Fruit fly (Drosophila melanogaster) whole organism, embryonic: ENCODE measurements around the gene qm.

ENCODE experiments used
- Adf1 ChIP-seq: fragments of 200-800 bp; sonication (Bioruptor generic); IDR thresholded peaks from 2 replicates; pipeline ENCODE4 v1.3.6; 2022; ENCODE audit warnings: missing biosample characterization, missing genetic modification characterization
- Awh ChIP-seq: fragments of 200-800 bp; sonication (Bioruptor generic); IDR thresholded peaks from 2 replicates; pipeline ENCODE4, ENCODE4 v1.3.6; 2022; ENCODE audit warnings: missing biosample characterization, missing genetic modification characterization
- BEAF-32 ChIP-seq: fragments of 200-800 bp; sonication (Bioruptor generic); optimal IDR thresholded peaks from 3 replicates; lab custom pipeline; 2017; ENCODE audit warnings: missing biosample characterization, missing genetic modification characterization, mild to moderate bottlenecking, moderate library complexity, missing genetic modification reagents
- CG12155 ChIP-seq: fragments of 200-800 bp; sonication (Bioruptor generic); optimal IDR thresholded peaks from 3 replicates; lab custom pipeline; 2016; ENCODE audit warnings: missing biosample characterization, missing genetic modification characterization
- CG12391 ChIP-seq: fragments of 200-800 bp; sonication (Bioruptor generic); optimal IDR thresholded peaks from 3 replicates; lab custom pipeline; 2018; ENCODE audit warnings: missing biosample characterization, mild to moderate bottlenecking, missing genetic modification characterization, moderate library complexity
- CG13296 ChIP-seq: fragments of 200-800 bp; sonication (Bioruptor generic); optimal IDR thresholded peaks from 3 replicates; lab custom pipeline; 2018; ENCODE audit warnings: missing biosample characterization, mild to moderate bottlenecking, missing genetic modification characterization
- CG13424 ChIP-seq: fragments of 200-800 bp; sonication (Bioruptor generic); optimal IDR thresholded peaks from 2 replicates; lab custom pipeline; 2019; ENCODE audit warnings: missing biosample characterization, mild to moderate bottlenecking, missing genetic modification characterization, moderate library complexity
- CG14860 ChIP-seq: fragments of 200-800 bp; sonication (Bioruptor generic); IDR thresholded peaks from 3 replicates; pipeline ENCODE4 v1.3.6; 2022; ENCODE audit warnings: missing biosample characterization, missing genetic modification characterization; ENCODE audit not compliant: partially characterized antibody
- CG15479 ChIP-seq: fragments of 200-800 bp; sonication (Bioruptor generic); optimal IDR thresholded peaks from 3 replicates; lab custom pipeline; 2019; ENCODE audit warnings: missing biosample characterization, mild to moderate bottlenecking, missing genetic modification characterization, moderate library complexity
- CG16815 ChIP-seq: fragments of 200-800 bp; sonication (Bioruptor generic); optimal IDR thresholded peaks from 3 replicates; lab custom pipeline; 2017; ENCODE audit warnings: missing biosample characterization, mild to moderate bottlenecking, missing genetic modification characterization
- CG17361 ChIP-seq: fragments of 200-800 bp; sonication (Bioruptor generic); IDR thresholded peaks from 3 replicates; pipeline ENCODE4 v1.3.6; 2022; ENCODE audit warnings: missing biosample characterization, missing genetic modification characterization
- CG18011 ChIP-seq: fragments of 200-800 bp; sonication (Bioruptor generic); optimal IDR thresholded peaks from 2 replicates; lab custom pipeline; 2017; ENCODE audit warnings: missing biosample characterization, missing genetic modification characterization, mild to moderate bottlenecking, moderate library complexity, missing genotype
- CG2120 ChIP-seq: fragments of 200-800 bp; sonication (Bioruptor generic); optimal IDR thresholded peaks from 3 replicates; lab custom pipeline; 2016; ENCODE audit warnings: missing biosample characterization, missing genetic modification characterization
- CG2889 ChIP-seq: fragments of 200-800 bp; sonication (Bioruptor generic); IDR thresholded peaks from 3 replicates; pipeline ENCODE4 v1.3.6; 2022; ENCODE audit warnings: missing biosample characterization, missing genetic modification characterization
- CG30020 ChIP-seq: fragments of 200-800 bp; optimal IDR thresholded peaks from 2 replicates; lab custom pipeline; 2019; ENCODE audit warnings: missing biosample characterization, mild to moderate bottlenecking, missing genetic modification characterization, moderate library complexity
- CG30403 ChIP-seq: fragments of 200-800 bp; sonication (Bioruptor generic); optimal IDR thresholded peaks from 3 replicates; lab custom pipeline; 2016; ENCODE audit warnings: missing biosample characterization, missing genetic modification characterization
- CG31224 ChIP-seq: fragments of 200-800 bp; sonication (Bioruptor generic); IDR thresholded peaks from 2 replicates; pipeline ENCODE4 v1.3.6; 2022; ENCODE audit warnings: missing biosample characterization, missing genetic modification characterization
- CG4820 ChIP-seq: fragments of 200-800 bp; sonication (Bioruptor generic); optimal IDR thresholded peaks from 3 replicates; lab custom pipeline; 2016; ENCODE audit warnings: missing biosample characterization, missing genetic modification characterization
- CG6683 ChIP-seq: fragments of 200-800 bp; sonication (Bioruptor generic); optimal IDR thresholded peaks from 2 replicates; lab custom pipeline; 2017; ENCODE audit warnings: missing biosample characterization, mild to moderate bottlenecking, missing genetic modification characterization, missing genetic modification reagents
- CG6765 ChIP-seq: fragments of 200-800 bp; sonication (Bioruptor generic); optimal IDR thresholded peaks from 3 replicates; lab custom pipeline; 2017; ENCODE audit warnings: missing biosample characterization, mild to moderate bottlenecking, missing genetic modification characterization
- CG7556 ChIP-seq: fragments of 200-800 bp; sonication (Bioruptor generic); optimal IDR thresholded peaks from 2 replicates; lab custom pipeline; 2017; ENCODE audit warnings: missing biosample characterization, mild to moderate bottlenecking, missing genetic modification characterization
- CG7987 ChIP-seq: fragments of 200-800 bp; sonication (Bioruptor generic); optimal IDR thresholded peaks from 2 replicates; lab custom pipeline; 2018; ENCODE audit warnings: missing biosample characterization, mild to moderate bottlenecking, missing genetic modification characterization, moderate library complexity
- CG8388 ChIP-seq: fragments of 200-800 bp; sonication (Bioruptor generic); optimal IDR thresholded peaks from 2 replicates; lab custom pipeline; 2019; ENCODE audit warnings: missing biosample characterization, mild to moderate bottlenecking, missing genetic modification characterization, moderate library complexity
- CkIIα-i1 ChIP-seq: fragments of 200-800 bp; sonication (Bioruptor generic); IDR thresholded peaks from 2 replicates; pipeline ENCODE4 v1.3.6; 2022; ENCODE audit warnings: missing biosample characterization, missing genetic modification characterization
- D19B ChIP-seq: fragments of 200-800 bp; sonication (Bioruptor generic); optimal IDR thresholded peaks from 2 replicates; lab custom pipeline; 2017; ENCODE audit warnings: missing biosample characterization, mild to moderate bottlenecking, missing genetic modification characterization
- Dfd ChIP-seq, 2 experiments: fragments of >200 bp; optimal IDR thresholded peaks; 2 replicates each; lab custom pipeline; 2017; ENCODE audit warnings: missing biosample characterization in 2 of 2, missing genetic modification characterization in 2 of 2
- Hsf ChIP-seq: fragments of 200-800 bp; sonication (Bioruptor generic); optimal IDR thresholded peaks from 3 replicates; lab custom pipeline; 2016; ENCODE audit warnings: missing biosample characterization, missing genetic modification characterization
- Kr ChIP-seq: fragments of 200-800 bp; sonication (Bioruptor generic); optimal IDR thresholded peaks from 2 replicates; lab custom pipeline; 2017; ENCODE audit warnings: missing biosample characterization, mild to moderate bottlenecking, missing genetic modification characterization
- Lhr ChIP-seq: fragments of 200-800 bp; sonication (Bioruptor generic); optimal IDR thresholded peaks from 3 replicates; lab custom pipeline; 2017; ENCODE audit warnings: mild to moderate bottlenecking, missing biosample characterization, missing genetic modification reagents, missing genetic modification characterization
- Myb ChIP-seq: fragments of 200-800 bp; sonication (Bioruptor generic); optimal IDR thresholded peaks from 2 replicates; lab custom pipeline; 2016; ENCODE audit warnings: missing biosample characterization, missing genetic modification characterization
- NC2β ChIP-seq: fragments of 200-800 bp; sonication (Bioruptor generic); optimal IDR thresholded peaks from 2 replicates; lab custom pipeline; 2016; ENCODE audit warnings: missing biosample characterization, missing genetic modification characterization
- Neu2 ChIP-seq: fragments of 200-800 bp; sonication (Bioruptor generic); optimal IDR thresholded peaks from 3 replicates; lab custom pipeline; 2016; ENCODE audit warnings: missing biosample characterization, missing genetic modification characterization, borderline replicate concordance
- Six4 ChIP-seq: fragments of 200-800 bp; sonication (Bioruptor generic); optimal IDR thresholded peaks from 2 replicates; lab custom pipeline; 2016; ENCODE audit warnings: missing biosample characterization, missing genetic modification characterization
- Trl ChIP-seq, 3 experiments: fragments of >200 bp in 2 of 3; fragments of 200-800 bp in 1 of 3; sonication (Bioruptor generic) in 1 of 3; optimal IDR thresholded peaks; 2 replicates in 1 of 3; 3 replicates in 2 of 3; lab custom pipeline; 2016 to 2017; ENCODE audit warnings: missing biosample characterization in 1 of 3, missing genetic modification characterization in 1 of 3
- Xbp1 ChIP-seq: fragments of 200-800 bp; sonication (Bioruptor generic); optimal IDR thresholded peaks from 3 replicates; lab custom pipeline; 2016; ENCODE audit warnings: missing biosample characterization, mild to moderate bottlenecking, missing genetic modification characterization
- cas ChIP-seq: fragments of 200-800 bp; sonication (Bioruptor generic); IDR thresholded peaks from 2 replicates; pipeline ENCODE4 v1.3.6; 2022; ENCODE audit warnings: missing biosample characterization, missing genetic modification characterization
- crc ChIP-seq: fragments of 200-800 bp; sonication (Bioruptor generic); optimal IDR thresholded peaks from 2 replicates; lab custom pipeline; 2016; ENCODE audit warnings: missing biosample characterization, missing genetic modification characterization
- dan ChIP-seq: fragments of 200-800 bp; sonication (Bioruptor generic); IDR thresholded peaks from 2 replicates; pipeline ENCODE4 v1.3.6; 2022; ENCODE audit warnings: missing biosample characterization, missing genetic modification characterization
- dm ChIP-seq: fragments of 200-800 bp; sonication (Bioruptor generic); optimal IDR thresholded peaks from 3 replicates; lab custom pipeline; 2016; ENCODE audit warnings: missing biosample characterization, missing genetic modification characterization
- gem ChIP-seq: fragments of 200-800 bp; sonication (Bioruptor generic); optimal IDR thresholded peaks from 2 replicates; lab custom pipeline; 2019; ENCODE audit warnings: missing biosample characterization, mild to moderate bottlenecking, missing genetic modification characterization, moderate library complexity
- inv ChIP-seq: fragments of 200-800 bp; sonication (Bioruptor generic); IDR thresholded peaks from 2 replicates; pipeline ENCODE4 v1.3.6; 2022; ENCODE audit warnings: missing biosample characterization, missing genetic modification characterization; ENCODE audit not compliant: partially characterized antibody
- kay ChIP-seq: fragments of 200-800 bp; sonication (Bioruptor generic); optimal IDR thresholded peaks from 2 replicates; lab custom pipeline; 2016; ENCODE audit warnings: missing biosample characterization, missing genetic modification characterization
- klu ChIP-seq: fragments of 200-800 bp; sonication (Bioruptor generic); IDR thresholded peaks from 2 replicates; pipeline ENCODE4 v1.3.6; 2022; ENCODE audit warnings: missing biosample characterization, missing genetic modification characterization
- mirr ChIP-seq: fragments of 200-800 bp; sonication (Bioruptor generic); optimal IDR thresholded peaks from 3 replicates; lab custom pipeline; 2018; ENCODE audit warnings: missing biosample characterization, mild to moderate bottlenecking, missing genetic modification characterization
- odd ChIP-seq: fragments of 200-800 bp; sonication (Bioruptor generic); optimal IDR thresholded peaks from 2 replicates; lab custom pipeline; 2017; ENCODE audit warnings: missing biosample characterization, mild to moderate bottlenecking, missing genetic modification characterization
- so ChIP-seq: fragments of 200-800 bp; sonication (Bioruptor generic); IDR thresholded peaks from 3 replicates; pipeline ENCODE4 v1.3.6; 2022; ENCODE audit warnings: missing biosample characterization, missing genetic modification characterization
- tap ChIP-seq: fragments of 200-800 bp; optimal IDR thresholded peaks from 3 replicates; lab custom pipeline; 2019; ENCODE audit warnings: missing biosample characterization, mild to moderate bottlenecking, missing genetic modification characterization, moderate library complexity
- tup ChIP-seq: fragments of 200-800 bp; sonication (Bioruptor generic); optimal IDR thresholded peaks from 2 replicates; lab custom pipeline; 2016; ENCODE audit warnings: missing biosample characterization, mild to moderate bottlenecking, missing genetic modification characterization, moderate library complexity
- usp ChIP-seq: fragments of >200 bp; optimal IDR thresholded peaks from 2 replicates; lab custom pipeline; 2017; ENCODE audit warnings: missing biosample characterization, missing genetic modification characterization

Gene qm

DNA sequence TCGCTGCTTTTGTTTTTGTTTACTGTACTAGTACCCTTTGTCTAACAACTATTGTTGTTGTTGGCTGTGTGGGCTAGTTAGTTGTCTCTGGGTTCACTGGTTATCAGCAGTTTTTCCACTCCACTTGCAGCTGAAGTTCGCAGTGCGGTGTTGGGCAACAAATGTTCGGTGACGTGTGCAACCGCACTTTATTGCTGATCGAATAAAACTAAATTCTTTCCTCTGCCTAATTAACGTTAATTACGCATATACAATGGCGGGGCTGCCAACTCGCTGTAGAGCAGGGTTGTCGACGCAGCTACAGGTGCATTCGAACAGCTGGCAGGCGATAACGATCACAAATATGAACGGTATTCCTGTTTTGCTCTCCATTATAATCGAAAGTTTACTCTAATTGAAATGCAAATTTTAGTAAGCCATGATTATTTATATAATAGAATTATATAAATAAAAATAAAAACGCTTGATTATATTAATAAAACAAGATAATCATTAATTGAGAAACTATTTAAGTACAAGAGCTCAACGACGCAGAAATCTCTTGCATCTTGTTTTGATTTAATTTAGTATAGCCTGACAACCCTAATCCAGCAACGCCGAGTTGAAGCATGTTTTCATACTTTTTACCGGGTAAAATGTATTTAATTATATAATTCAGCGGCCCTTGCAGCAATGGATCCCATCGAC, 19.4 kb upstream of the qm start, which contains the start of the genes mrva, CG42307 and mus312 (continued):
- TF ChIP-seq CG15479 (peak; percentile 27), tap (no peak), dm (GFP tag; lab: Kevin White, UChicago) (peak; percentile 24), gem (peak; percentile 96), CG18011 (GFP tag; lab: Kevin White, UChicago) (peak; percentile 57), CG6765 (GFP tag; lab: Kevin White, UChicago) (peak; percentile 89), Myb (GFP tag; lab: Kevin White, UChicago) (peak; percentile 1), CG7987 (GFP tag; lab: Kevin White, UChicago) (peak; percentile 31), kay (GFP tag; lab: Kevin White, UChicago) (peak; percentile 81), CG8388 (GFP tag; lab: Kevin White, UChicago) (peak; percentile 88), CG7556 (GFP tag; lab: Kevin White, UChicago) (peak; percentile 89), CG17361 (peak; percentile 96), D19B (GFP tag; lab: Kevin White, UChicago) (no peak), CG31224 (peak; percentile 78), CG30403 (peak; percentile 84), CG2120 (GFP tag; lab: Kevin White, UChicago) (peak; percentile 75), Neu2 (no peak), Six4 (peak; percentile 77), Kr (GFP tag; lab: Kevin White, UChicago) (no peak), Lhr (peak; percentile 62), dan (no peak), Xbp1 (GFP tag; lab: Kevin White, UChicago) (peak; percentile 86), cas (GFP tag; lab: Robert Waterston, UW) (peak; percentile 49; the same call in 1 of the 2 replicates), CG13424 (tag; lab: Kevin White, UChicago) (peak; percentile 97), mirr (GFP tag; lab: Kevin White, UChicago) (peak; percentile 65), usp (GFP tag; lab: Kevin White, UChicago) (no peak), crc (GFP tag; lab: Kevin White, UChicago) (no peak), inv (GFP tag; lab: Robert Waterston, UW) (no peak), CG6683 (GFP tag; lab: Kevin White, UChicago) (peak; percentile 78), CG12391 (tag; lab: Kevin White, UChicago) (peak; percentile 97), CG13296 (GFP tag; lab: Kevin White, UChicago) (peak; percentile 92), so (peak; percentile 87; the same call in 2 of the 3 replicates), CG16815 (peak; percentile 68), Dfd (GFP tag; optimal IDR thresholded peaks at IDR 0.05; lab: Kevin White, UChicago) (no peak), CkIIα-i1 (GFP tag; lab: Robert Waterston, UW) (no peak), Adf1 (peak; percentile 49), Awh (peak; percentile 73), CG2889 (GFP tag; lab: Robert Waterston, UW) (peak; percentile 71; the same call in 2 of the 3 replicates), Hsf (peak; percentile 60), NC2β (GFP tag; lab: Kevin White, UChicago) (no peak), Trl (optimal IDR thresholded peaks at IDR 0.05; lab: Kevin White, UChicago) (no peak), Trl (GFP tag; optimal IDR thresholded peaks at IDR 0.05; lab: Kevin White, UChicago) (peak; percentile 42), tup (GFP tag; lab: Kevin White, UChicago) (peak; percentile 42), odd (GFP tag; lab: Kevin White, UChicago) (peak; percentile 88), CG14860 (GFP tag; lab: Robert Waterston, UW) (no peak), CG30020 (peak; percentile 88), CG12155 (GFP tag; lab: Kevin White, UChicago) (peak; percentile 93), CG4820 (GFP tag; lab: Kevin White, UChicago) (peak; percentile 72), klu (GFP tag; lab: Robert Waterston, UW) (peak; percentile 56; the same call in 1 of the 2 replicates), BEAF-32 (GFP tag; lab: Kevin White, UChicago) (peak; percentile 33)
